Fruit fly (Drosophila melanogaster) whole organism, embryonic: ENCODE data around the gene CG9288.

Source experiments
- C15 ChIP-seq: fragments of 200-800 bp; sonication (Bioruptor generic); IDR thresholded peaks from 3 replicates; pipeline ENCODE4 v1.3.6; 2022; ENCODE audit warnings: missing biosample characterization, missing genetic modification characterization
- CG10979 ChIP-seq: fragments of 200-800 bp; sonication (Bioruptor generic); optimal IDR thresholded peaks from 2 replicates; lab custom pipeline; 2018; ENCODE audit warnings: missing biosample characterization, mild to moderate bottlenecking, missing genetic modification characterization, moderate library complexity
- CG12219 ChIP-seq: fragments of 200-800 bp; sonication (Bioruptor generic); optimal IDR thresholded peaks from 3 replicates; lab custom pipeline; 2018; ENCODE audit warnings: missing biosample characterization, mild to moderate bottlenecking, missing genetic modification characterization
- CG12299 ChIP-seq: fragments of 200-800 bp; sonication (Bioruptor generic); optimal IDR thresholded peaks from 2 replicates; lab custom pipeline; 2018; ENCODE audit warnings: missing biosample characterization, mild to moderate bottlenecking, missing genetic modification characterization
- CG12769 ChIP-seq: fragments of 200-800 bp; sonication (Bioruptor generic); optimal IDR thresholded peaks from 2 replicates; lab custom pipeline; 2019; ENCODE audit warnings: missing biosample characterization, mild to moderate bottlenecking, missing genetic modification characterization, moderate library complexity
- CG13424 ChIP-seq: fragments of 200-800 bp; sonication (Bioruptor generic); optimal IDR thresholded peaks from 2 replicates; lab custom pipeline; 2019; ENCODE audit warnings: missing biosample characterization, mild to moderate bottlenecking, missing genetic modification characterization, moderate library complexity
- CG16813 ChIP-seq: fragments of 200-800 bp; sonication (Bioruptor generic); IDR thresholded peaks from 3 replicates; pipeline ENCODE4 v1.3.6; 2022; ENCODE audit warnings: missing biosample characterization, missing genetic modification characterization; ENCODE audit not compliant: partially characterized antibody
- CG17359 ChIP-seq: fragments of 200-800 bp; sonication (Bioruptor generic); optimal IDR thresholded peaks from 3 replicates; lab custom pipeline; 2018; ENCODE audit warnings: missing biosample characterization, mild to moderate bottlenecking, missing genetic modification characterization, moderate library complexity
- CG17568 ChIP-seq: fragments of 200-800 bp; sonication (Bioruptor generic); optimal IDR thresholded peaks from 2 replicates; lab custom pipeline; 2018; ENCODE audit warnings: missing biosample characterization, mild to moderate bottlenecking, missing genetic modification characterization, moderate library complexity
- CG2199 ChIP-seq: fragments of 200-800 bp; sonication (Bioruptor generic); IDR thresholded peaks from 3 replicates; pipeline ENCODE4 v1.3.6; 2022; ENCODE audit warnings: missing biosample characterization, missing genetic modification characterization
- CG2889 ChIP-seq: fragments of 200-800 bp; sonication (Bioruptor generic); IDR thresholded peaks from 3 replicates; pipeline ENCODE4 v1.3.6; 2022; ENCODE audit warnings: missing biosample characterization, missing genetic modification characterization
- CG31441 ChIP-seq: fragments of 200-800 bp; sonication (Bioruptor generic); IDR thresholded peaks from 2 replicates; pipeline ENCODE4 v1.3.6; 2022; ENCODE audit warnings: missing biosample characterization, missing genetic modification characterization
- CG34224 ChIP-seq: fragments of 200-800 bp; sonication (Bioruptor generic); IDR thresholded peaks from 3 replicates; pipeline ENCODE4 v1.3.6; 2022; ENCODE audit warnings: missing biosample characterization, missing genetic modification characterization; ENCODE audit not compliant: partially characterized antibody
- CG3726 ChIP-seq: fragments of 200-800 bp; sonication (Bioruptor generic); IDR thresholded peaks from 3 replicates; pipeline ENCODE4, ENCODE4 v1.3.6; 2022; ENCODE audit warnings: missing biosample characterization, missing genetic modification characterization
- CG6272 ChIP-seq: fragments of 200-800 bp; sonication (Bioruptor generic); IDR thresholded peaks from 2 replicates; pipeline ENCODE4 v1.3.6; 2022; ENCODE audit warnings: missing biosample characterization, missing genetic modification characterization
- CG6791 ChIP-seq: fragments of 200-800 bp; sonication (Bioruptor generic); IDR thresholded peaks from 3 replicates; pipeline ENCODE4 v1.3.6; 2022; ENCODE audit warnings: missing biosample characterization, missing genetic modification characterization; ENCODE audit not compliant: partially characterized antibody
- CG7372 ChIP-seq: fragments of 200-800 bp; sonication (Bioruptor generic); IDR thresholded peaks from 2 replicates; pipeline ENCODE4 v1.3.6; 2022; ENCODE audit warnings: missing biosample characterization, missing genetic modification characterization
- CG7745 ChIP-seq: fragments of 200-800 bp; sonication (Bioruptor generic); optimal IDR thresholded peaks from 2 replicates; lab custom pipeline; 2018; ENCODE audit warnings: missing biosample characterization, mild to moderate bottlenecking, missing genetic modification characterization, moderate library complexity
- CG9727 ChIP-seq: fragments of 200-800 bp; sonication (Bioruptor generic); optimal IDR thresholded peaks from 3 replicates; lab custom pipeline; 2017; ENCODE audit warnings: missing biosample characterization, mild to moderate bottlenecking, missing genetic modification characterization
- Doc3 ChIP-seq: fragments of 200-800 bp; sonication (Bioruptor generic); IDR thresholded peaks from 3 replicates; pipeline ENCODE4 v1.3.6; 2022; ENCODE audit warnings: missing biosample characterization, missing genetic modification characterization; ENCODE audit not compliant: partially characterized antibody
- Dp ChIP-seq: fragments of 200-800 bp; sonication (Bioruptor generic); optimal IDR thresholded peaks from 2 replicates; lab custom pipeline; 2018; ENCODE audit warnings: missing biosample characterization, mild to moderate bottlenecking, missing genetic modification characterization, moderate library complexity
- Drgx ChIP-seq: fragments of 200-800 bp; sonication (Bioruptor generic); IDR thresholded peaks from 2 replicates; pipeline ENCODE4 v1.3.6; 2022; ENCODE audit warnings: missing biosample characterization, missing genetic modification characterization
- E2f2 ChIP-seq: fragments of 200-800 bp; sonication (Bioruptor generic); IDR thresholded peaks from 2 replicates; pipeline ENCODE4 v1.3.6; 2022; ENCODE audit warnings: missing biosample characterization, missing genetic modification characterization
- Fer1 ChIP-seq: fragments of 200-800 bp; sonication (Bioruptor generic); optimal IDR thresholded peaks from 2 replicates; lab custom pipeline; 2017; ENCODE audit warnings: missing biosample characterization, mild to moderate bottlenecking, missing genetic modification characterization
- Gsc ChIP-seq: fragments of 200-800 bp; sonication (Bioruptor generic); IDR thresholded peaks from 2 replicates; pipeline ENCODE4 v1.3.6; 2022; ENCODE audit warnings: missing biosample characterization, missing genetic modification characterization
- Hey ChIP-seq: fragments of 200-800 bp; sonication (Bioruptor generic); optimal IDR thresholded peaks from 3 replicates; lab custom pipeline; 2018; ENCODE audit warnings: missing biosample characterization, mild to moderate bottlenecking, missing genetic modification characterization
- MBD-R2 ChIP-seq: fragments of 200-800 bp; sonication (Bioruptor generic); IDR thresholded peaks from 2 replicates; pipeline ENCODE4 v1.3.6; 2022; ENCODE audit warnings: missing biosample characterization, missing genetic modification characterization
- Max ChIP-seq: fragments of 200-800 bp; sonication (Bioruptor generic); optimal IDR thresholded peaks from 2 replicates; lab custom pipeline; 2016; ENCODE audit warnings: missing biosample characterization, mild to moderate bottlenecking, missing genetic modification characterization
- Nf-YC ChIP-seq: fragments of 200-800 bp; optimal IDR thresholded peaks from 3 replicates; lab custom pipeline; 2019; ENCODE audit warnings: missing biosample characterization, mild to moderate bottlenecking, missing genetic modification characterization, moderate library complexity
- PHDP ChIP-seq: fragments of 200-800 bp; sonication (Bioruptor generic); optimal IDR thresholded peaks from 3 replicates; lab custom pipeline; 2018; ENCODE audit warnings: missing biosample characterization, mild to moderate bottlenecking, missing genetic modification characterization, moderate library complexity
- ase ChIP-seq: fragments of 200-800 bp; sonication (Bioruptor generic); IDR thresholded peaks from 3 replicates; pipeline ENCODE4 v1.3.6; 2022; ENCODE audit warnings: missing biosample characterization, missing genetic modification characterization
- ash1 ChIP-seq: fragments of 200-800 bp; sonication (Bioruptor generic); optimal IDR thresholded peaks from 2 replicates; lab custom pipeline; 2018; ENCODE audit warnings: missing biosample characterization, mild to moderate bottlenecking, missing genetic modification characterization
- chif ChIP-seq, 2 experiments: fragments of 200-800 bp; sonication (Bioruptor generic); optimal IDR thresholded peaks; 3 replicates each; lab custom pipeline; 2016; ENCODE audit warnings: missing biosample characterization in 2 of 2, missing genetic modification characterization in 2 of 2
- chinmo ChIP-seq: fragments of 200-800 bp; sonication (Bioruptor generic); IDR thresholded peaks from 4 replicates; pipeline ENCODE4 v1.3.6; 2022; ENCODE audit warnings: missing biosample characterization, missing genetic modification characterization; ENCODE audit not compliant: partially characterized antibody
- dmrt11E ChIP-seq: fragments of 200-800 bp; sonication (Bioruptor generic); optimal IDR thresholded peaks from 3 replicates; lab custom pipeline; 2018; ENCODE audit warnings: missing biosample characterization, mild to moderate bottlenecking, missing genetic modification characterization, moderate library complexity
- dmrt99B ChIP-seq: fragments of 200-800 bp; sonication (Bioruptor generic); optimal IDR thresholded peaks from 2 replicates; lab custom pipeline; 2018; ENCODE audit warnings: missing biosample characterization, mild to moderate bottlenecking, missing genetic modification characterization, moderate library complexity
- fru ChIP-seq: fragments of >200 bp; optimal IDR thresholded peaks from 2 replicates; lab custom pipeline; 2017
- gcm2 ChIP-seq: fragments of 200-800 bp; sonication (Bioruptor generic); optimal IDR thresholded peaks from 2 replicates; lab custom pipeline; 2016; ENCODE audit warnings: missing biosample characterization, missing genetic modification characterization
- gfzf ChIP-seq: fragments of 200-800 bp; sonication (Bioruptor generic); optimal IDR thresholded peaks from 2 replicates; lab custom pipeline; 2016; ENCODE audit warnings: missing biosample characterization, mild to moderate bottlenecking, missing genetic modification characterization, moderate library complexity
- gsb-n ChIP-seq: fragments of 200-800 bp; sonication (Bioruptor generic); optimal IDR thresholded peaks from 3 replicates; lab custom pipeline; 2018; ENCODE audit warnings: missing biosample characterization, mild to moderate bottlenecking, missing genetic modification characterization
- kay ChIP-seq: fragments of 200-800 bp; sonication (Bioruptor generic); optimal IDR thresholded peaks from 2 replicates; lab custom pipeline; 2016; ENCODE audit warnings: missing biosample characterization, missing genetic modification characterization
- lmd ChIP-seq: fragments of 200-800 bp; sonication (Bioruptor generic); IDR thresholded peaks from 2 replicates; pipeline ENCODE4 v1.3.6; 2022; ENCODE audit warnings: missing biosample characterization, missing genetic modification characterization
- nau ChIP-seq: fragments of 200-800 bp; sonication (Bioruptor generic); optimal IDR thresholded peaks from 3 replicates; lab custom pipeline; 2017; ENCODE audit warnings: missing biosample characterization, mild to moderate bottlenecking, missing genetic modification characterization, missing genetic modification reagents
- pfk ChIP-seq: fragments of 200-800 bp; sonication (Bioruptor generic); optimal IDR thresholded peaks from 2 replicates; lab custom pipeline; 2018; ENCODE audit warnings: missing biosample characterization, mild to moderate bottlenecking, missing genetic modification characterization, moderate library complexity
- psq ChIP-seq: fragments of 200-800 bp; sonication (Bioruptor generic); optimal IDR thresholded peaks from 2 replicates; lab custom pipeline; 2017; ENCODE audit warnings: missing biosample characterization, missing genetic modification characterization
- run ChIP-seq: fragments of 200-800 bp; sonication (Bioruptor generic); optimal IDR thresholded peaks from 3 replicates; lab custom pipeline; 2018; ENCODE audit warnings: missing biosample characterization, mild to moderate bottlenecking, missing genetic modification characterization
- salm ChIP-seq: fragments of 200-800 bp; sonication (Bioruptor generic); optimal IDR thresholded peaks from 2 replicates; lab custom pipeline; 2018; ENCODE audit warnings: missing biosample characterization, mild to moderate bottlenecking, missing genetic modification characterization
- sisA ChIP-seq: fragments of 200-800 bp; sonication (Bioruptor generic); IDR thresholded peaks from 2 replicates; pipeline ENCODE4 v1.3.6; 2022; ENCODE audit warnings: missing biosample characterization, missing genetic modification characterization
- stwl ChIP-seq: fragments of 200-800 bp; sonication (Bioruptor generic); optimal IDR thresholded peaks from 3 replicates; lab custom pipeline; 2018; ENCODE audit warnings: missing biosample characterization, mild to moderate bottlenecking, missing genetic modification characterization, moderate library complexity

The CG9288 gene

DNA sequence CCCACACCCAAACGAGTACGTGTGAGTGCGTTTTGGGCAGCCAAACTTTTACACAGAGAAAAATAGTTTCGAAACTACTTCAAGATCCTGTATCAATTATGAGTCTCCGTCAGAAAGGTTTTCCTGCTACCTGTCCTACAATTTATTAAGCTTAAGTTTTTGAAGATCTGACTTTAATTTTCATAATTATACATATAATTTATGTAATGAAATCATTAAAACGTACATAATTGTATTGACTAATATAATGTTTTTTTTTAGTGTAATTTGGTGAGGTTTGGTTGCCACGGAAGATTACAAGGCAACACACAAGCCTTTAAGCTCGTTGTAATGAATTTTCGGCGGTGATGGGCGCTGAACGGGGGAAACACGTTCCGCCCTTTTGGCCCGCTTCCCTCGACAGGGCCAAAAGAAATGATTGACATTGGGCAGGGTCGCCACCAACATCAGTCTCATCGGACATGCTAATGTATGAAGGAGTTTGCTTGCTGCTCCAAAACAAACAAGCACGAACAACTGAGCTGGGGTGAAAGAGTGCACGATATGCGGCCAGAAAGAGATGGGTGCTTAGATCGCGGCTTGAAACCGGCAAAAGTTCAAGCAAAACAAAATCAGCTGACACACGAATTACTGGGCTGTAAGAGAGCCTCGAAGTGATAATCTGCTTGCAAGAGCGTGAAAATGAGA is 14.7 kb downstream of the CG9288 start (continued):
- TF ChIP-seq MBD-R2 (GFP tag; lab: Robert Waterston, UW) (no peak), E2f2 (GFP tag; lab: Robert Waterston, UW) (0 out of 2 replicates have a peak, but pooled peaks have one; percentile 27), stwl (tag; lab: Kevin White, UChicago) (no peak), chinmo (GFP tag; lab: Robert Waterston, UW) (no peak), CG2199 (GFP tag; lab: Robert Waterston, UW) (no peak), CG16813 (GFP tag; lab: Robert Waterston, UW) (no peak), Fer1 (no peak), PHDP (tag; lab: Kevin White, UChicago) (peak; percentile 81), CG31441 (GFP tag; lab: Robert Waterston, UW) (peak; percentile 57; the same call in 1 of the 2 replicates), CG17359 (tag; lab: Kevin White, UChicago) (peak; percentile 73), Gsc (GFP tag; lab: Robert Waterston, UW) (no peak), dmrt11E (peak; percentile 79), CG6272 (GFP tag; lab: Robert Waterston, UW) (no peak), nau (peak; percentile 46), CG17568 (GFP tag; lab: Kevin White, UChicago) (peak; percentile 53), Hey (no peak), fru (no peak), lmd (GFP tag; lab: Robert Waterston, UW) (peak; percentile 72), CG34224 (GFP tag; lab: Robert Waterston, UW) (no peak), Max (peak; percentile 57), CG13424 (tag; lab: Kevin White, UChicago) (peak; percentile 78), Nf-YC (no peak), C15 (GFP tag; lab: Robert Waterston, UW) (no peak), sisA (GFP tag; lab: Robert Waterston, UW) (peak; percentile 71), pfk (GFP tag; lab: Kevin White, UChicago) (no peak), salm (tag; lab: Kevin White, UChicago) (peak; percentile 57), CG3726 (GFP tag; lab: Robert Waterston, UW) (0 out of 3 replicates have a peak, but pooled peaks have one; percentile 12), CG12769 (tag; lab: Kevin White, UChicago) (no peak), CG12299 (peak; percentile 6), kay (GFP tag; lab: Kevin White, UChicago) (no peak), psq (GFP tag; lab: Kevin White, UChicago) (peak; percentile 19), CG7745 (no peak), CG9727 (GFP tag; lab: Kevin White, UChicago) (peak; percentile 43), Dp (GFP tag; lab: Kevin White, UChicago) (no peak), CG2889 (GFP tag; lab: Robert Waterston, UW) (no peak), dmrt99B (tag; lab: Kevin White, UChicago) (peak; percentile 82), gcm2 (GFP tag; lab: Kevin White, UChicago) (no peak), ash1 (GFP tag; lab: Kevin White, UChicago) (no peak), run (no peak), gsb-n (tag; lab: Kevin White, UChicago) (peak; percentile 77), CG12219 (GFP tag; lab: Kevin White, UChicago) (peak; percentile 66), CG10979 (tag; lab: Kevin White, UChicago) (peak; percentile 85), gfzf (GFP tag; lab: Kevin White, UChicago) (no peak), CG6791 (GFP tag; lab: Robert Waterston, UW) (no peak), Doc3 (GFP tag; lab: Robert Waterston, UW) (no peak), ase (GFP tag; lab: Robert Waterston, UW) (peak; percentile 57; the same call in 1 of the 3 replicates), CG7372 (GFP tag; lab: Robert Waterston, UW) (no peak), Drgx (GFP tag; lab: Robert Waterston, UW) (0 out of 2 replicates have a peak, but pooled peaks have one; percentile 5), chif (GFP tag; optimal IDR thresholded peaks at IDR 0.05; lab: Kevin White, UChicago) (peak in 1 of 2 experiments; percentile 5)
